Fruit fly (Drosophila melanogaster) whole organism, adult: Measurements from ENCODE around the gene CG13711.

Experiments
- CG11617 ChIP-seq: fragments of 200-800 bp; sonication (Bioruptor generic); optimal IDR thresholded peaks from 2 replicates; lab custom pipeline; 2017; ENCODE audit warnings: mild to moderate bottlenecking, missing biosample characterization, missing genetic modification reagents, missing genetic modification characterization
- CG14711 ChIP-seq: fragments of 200-800 bp; sonication (Bioruptor generic); optimal IDR thresholded peaks from 2 replicates; lab custom pipeline; 2018; ENCODE audit warnings: missing biosample characterization, mild to moderate bottlenecking, missing genetic modification characterization, moderate library complexity
- Clk ChIP-seq: fragments of 200-800 bp; sonication (Bioruptor generic); optimal IDR thresholded peaks from 2 replicates; lab custom pipeline; 2017; ENCODE audit warnings: missing biosample characterization, missing genetic modification characterization
- Crg-1 ChIP-seq: fragments of 200-800 bp; sonication (Bioruptor generic); optimal IDR thresholded peaks from 2 replicates; lab custom pipeline; 2016; ENCODE audit warnings: missing biosample characterization, missing genetic modification characterization
- cic ChIP-seq: fragments of 200-800 bp; sonication (Bioruptor generic); optimal IDR thresholded peaks from 2 replicates; lab custom pipeline; 2017; ENCODE audit warnings: missing biosample characterization, mild to moderate bottlenecking, missing genetic modification characterization, moderate library complexity
- cnc ChIP-seq, 2 experiments: fragments of >200 bp; optimal IDR thresholded peaks; 2 replicates each; lab custom pipeline; 2017
- kay ChIP-seq: fragments of 200-800 bp; sonication (Bioruptor generic); peaks from one replicate; lab custom pipeline; 2016; ENCODE audit warnings: missing biosample characterization, missing genetic modification characterization, borderline replicate concordance
- tj ChIP-seq: fragments of 200-800 bp; sonication (Bioruptor generic); optimal IDR thresholded peaks from 3 replicates; lab custom pipeline; 2017; ENCODE audit warnings: missing biosample characterization, mild to moderate bottlenecking, missing genetic modification characterization, moderate library complexity

dm6 chr3L:4729805-4730204 lies 27.9 kb upstream of the CG13711 start:
- TF ChIP-seq Crg-1 (no peak), CG14711 (no peak), tj (no peak), cic (GFP tag; lab: Kevin White, UChicago) (no peak), CG11617 (no peak), kay (GFP tag; lab: Kevin White, UChicago) (no peak), Clk (GFP tag; lab: Kevin White, UChicago) (no peak), cnc (optimal IDR thresholded peaks at IDR 0.05; lab: Kevin White, UChicago) (no peak)
